Worm (Caenorhabditis elegans) whole organism, young adult: ENCODE results near the gene trx-2.

Experiments used
- B0261.1 ChIP-seq: sonication (generic microtip); optimal IDR thresholded peaks from 2 replicates; lab custom pipeline; 2016; ENCODE audit warnings: mild to moderate bottlenecking, missing genetic modification characterization, moderate library complexity, missing compliant biosample characterization
- F10E7.11 ChIP-seq: sonication (generic microtip); optimal IDR thresholded peaks from 2 replicates; lab custom pipeline; 2017; ENCODE audit warnings: mild to moderate bottlenecking, missing genetic modification characterization, moderate library complexity, missing compliant biosample characterization
- F55B11.4 ChIP-seq: sonication (generic microtip); optimal IDR thresholded peaks from 2 replicates; lab custom pipeline; 2016; ENCODE audit warnings: missing compliant biosample characterization, missing genetic modification characterization, borderline replicate concordance; ENCODE audit not compliant: insufficient read depth
- F57C9.4 ChIP-seq: sonication (generic microtip); optimal IDR thresholded peaks from 2 replicates; lab custom pipeline; 2017; ENCODE audit warnings: mild to moderate bottlenecking, missing genetic modification characterization, missing compliant biosample characterization
- K12H6.12 ChIP-seq: fragments of 200-800 bp; sonication (Bioruptor generic); optimal IDR thresholded peaks from 2 replicates; lab custom pipeline; 2018; ENCODE audit warnings: mild to moderate bottlenecking, missing genetic modification characterization, missing compliant biosample characterization
- T07F8.4 ChIP-seq: sonication (generic microtip); optimal IDR thresholded peaks from 2 replicates; lab custom pipeline; 2016; ENCODE audit warnings: mild to moderate bottlenecking, missing genetic modification characterization, moderate library complexity, missing compliant biosample characterization
- T26A5.8 ChIP-seq: sonication (generic microtip); optimal IDR thresholded peaks from 2 replicates; lab custom pipeline; 2016; ENCODE audit warnings: missing genetic modification characterization, missing compliant biosample characterization
- aptf-3 ChIP-seq: fragments of 200-800 bp; sonication (Bioruptor generic); IDR thresholded peaks from 2 replicates; pipeline ENCODE4 v1.3.6; 2022; ENCODE audit warnings: missing genetic modification characterization, missing compliant biosample characterization
- athp-1 ChIP-seq: sonication (generic microtip); optimal IDR thresholded peaks from 2 replicates; lab custom pipeline; 2017; ENCODE audit warnings: mild to moderate bottlenecking, missing genetic modification characterization, missing compliant biosample characterization
- attf-5 ChIP-seq: fragments of 200-800 bp; sonication (Bioruptor generic); optimal IDR thresholded peaks from 2 replicates; lab custom pipeline; 2018; ENCODE audit warnings: mild to moderate bottlenecking, missing genetic modification characterization, missing compliant biosample characterization
- attf-6 ChIP-seq: fragments of 200-800 bp; sonication (Bioruptor generic); IDR thresholded peaks from 2 replicates; pipeline ENCODE4 v1.3.6; 2022; ENCODE audit warnings: missing genetic modification reagents, missing genetic modification characterization, missing compliant biosample characterization
- ceh-27 ChIP-seq: fragments of 200-800 bp; sonication (Bioruptor generic); optimal IDR thresholded peaks from 2 replicates; lab custom pipeline; 2018; ENCODE audit warnings: mild to moderate bottlenecking, missing genetic modification characterization, moderate library complexity, missing compliant biosample characterization
- ceh-58 ChIP-seq: fragments of 200-800 bp; sonication (Bioruptor generic); IDR thresholded peaks from 2 replicates; pipeline ENCODE4 v1.3.6; 2022; ENCODE audit warnings: missing genetic modification characterization, missing compliant biosample characterization
- chd-7 ChIP-seq: sonication (generic microtip); optimal IDR thresholded peaks from 2 replicates; lab custom pipeline; 2016; ENCODE audit warnings: mild to moderate bottlenecking, missing genetic modification characterization, moderate library complexity, missing compliant biosample characterization
- dpl-1 ChIP-seq: fragments of 150-350 bp; optimal IDR thresholded peaks from 2 replicates; lab custom pipeline; 2014; ENCODE audit warnings: missing biosample characterization, missing genetic modification reagents, missing genetic modification characterization
- egl-18 ChIP-seq: fragments of 200-800 bp; sonication (Bioruptor generic); IDR thresholded peaks from 2 replicates; pipeline ENCODE4 v1.3.6; 2022; ENCODE audit warnings: missing genetic modification reagents, missing genetic modification characterization, missing compliant biosample characterization
- ekl-4 ChIP-seq: fragments of 200-800 bp; sonication (Bioruptor generic); IDR thresholded peaks from 2 replicates; pipeline ENCODE4 v1.3.6; 2022; ENCODE audit warnings: missing genetic modification reagents, missing genetic modification characterization, missing compliant biosample characterization
- fkh-3 ChIP-seq: sonication (generic microtip); optimal IDR thresholded peaks from 2 replicates; lab custom pipeline; 2016; ENCODE audit warnings: mild to moderate bottlenecking, missing genetic modification characterization, missing compliant biosample characterization
- hlh-26 ChIP-seq: fragments of 200-800 bp; sonication (Bioruptor generic); conservative IDR thresholded peaks from 2 replicates; pipeline ENCODE4 v1.3.6; 2022; ENCODE audit warnings: missing genetic modification reagents, missing genetic modification characterization, missing compliant biosample characterization
- lag-1 ChIP-seq: fragments of 200-800 bp; sonication (Bioruptor generic); IDR thresholded peaks from 2 replicates; pipeline ENCODE4 v1.3.6; 2022; ENCODE audit warnings: missing genetic modification reagents, missing genetic modification characterization, missing compliant biosample characterization
- let-607 ChIP-seq, 2 experiments: fragments of 200-800 bp in 1 of 2; sonication (Bioruptor generic) in 1 of 2; sonication (generic microtip) in 1 of 2; optimal IDR thresholded peaks; 2 replicates each; lab custom pipeline; 2016 to 2018; ENCODE audit warnings: mild to moderate bottlenecking in 2 of 2, missing compliant biosample characterization in 2 of 2, missing genetic modification characterization in 2 of 2, moderate library complexity in 2 of 2, missing genotype in 1 of 2
- lin-54 ChIP-seq: fragments of 200-800 bp; sonication (Bioruptor generic); optimal IDR thresholded peaks from 2 replicates; lab custom pipeline; 2018; ENCODE audit warnings: mild to moderate bottlenecking, missing genetic modification characterization, missing compliant biosample characterization
- lsl-1 ChIP-seq: fragments of 200-800 bp; sonication (Bioruptor generic); optimal IDR thresholded peaks from 2 replicates; lab custom pipeline; 2018; ENCODE audit warnings: mild to moderate bottlenecking, missing genetic modification characterization, moderate library complexity, missing compliant biosample characterization
- lsy-27 ChIP-seq: sonication (generic microtip); optimal IDR thresholded peaks from 2 replicates; lab custom pipeline; 2017; ENCODE audit warnings: missing genetic modification characterization, mild to moderate bottlenecking, missing compliant biosample characterization, antibody characterized with exemption, missing genotype, borderline replicate concordance; ENCODE audit not compliant: insufficient read depth
- madf-10 ChIP-seq: sonication (generic microtip); optimal IDR thresholded peaks from 2 replicates; lab custom pipeline; 2016; ENCODE audit warnings: mild to moderate bottlenecking, missing genetic modification characterization, missing compliant biosample characterization
- madf-6 ChIP-seq: fragments of 200-800 bp; sonication (Bioruptor generic); IDR thresholded peaks from 2 replicates; pipeline ENCODE4 v1.3.6; 2022; ENCODE audit warnings: missing genetic modification reagents, missing genetic modification characterization, missing compliant biosample characterization
- madf-8 ChIP-seq: fragments of 200-800 bp; sonication (Bioruptor generic); conservative IDR thresholded peaks from 2 replicates; pipeline ENCODE4 v1.3.6; 2022; ENCODE audit warnings: missing genetic modification reagents, missing genetic modification characterization, missing compliant biosample characterization
- nfyb-1 ChIP-seq: fragments of 200-800 bp; sonication (Bioruptor generic); IDR thresholded peaks from 2 replicates; pipeline ENCODE4 v1.3.6; 2022; ENCODE audit warnings: missing genetic modification reagents, missing genetic modification characterization, missing compliant biosample characterization
- nhr-179 ChIP-seq: sonication (generic microtip); optimal IDR thresholded peaks from 2 replicates; lab custom pipeline; 2016; ENCODE audit warnings: mild to moderate bottlenecking, missing genetic modification characterization, missing compliant biosample characterization
- nhr-27 ChIP-seq: fragments of 200-800 bp; sonication (Bioruptor generic); optimal IDR thresholded peaks from 2 replicates; lab custom pipeline; 2018; ENCODE audit warnings: mild to moderate bottlenecking, missing genetic modification characterization, moderate library complexity, missing compliant biosample characterization
- nhr-80 ChIP-seq: sonication (generic microtip); optimal IDR thresholded peaks from 2 replicates; lab custom pipeline; 2016; ENCODE audit warnings: missing genetic modification characterization, missing compliant biosample characterization
- nhr-90 ChIP-seq: sonication (generic microtip); optimal IDR thresholded peaks from 2 replicates; lab custom pipeline; 2016; ENCODE audit warnings: missing genotype, mild to moderate bottlenecking, missing genetic modification characterization, missing compliant biosample characterization
- pbrm-1 ChIP-seq: fragments of 200-800 bp; sonication (Bioruptor generic); IDR thresholded peaks from 2 replicates; pipeline ENCODE4 v1.3.6; 2022; ENCODE audit warnings: missing genetic modification reagents, missing genetic modification characterization, missing compliant biosample characterization
- rcor-1 ChIP-seq: fragments of 200-800 bp; sonication (Bioruptor generic); IDR thresholded peaks from 2 replicates; pipeline ENCODE4 v1.3.6; 2022; ENCODE audit warnings: missing genetic modification reagents, missing genetic modification characterization, missing compliant biosample characterization
- repo-1 ChIP-seq: sonication (generic microtip); optimal IDR thresholded peaks from 2 replicates; lab custom pipeline; 2017; ENCODE audit warnings: mild to moderate bottlenecking, missing genetic modification characterization, missing compliant biosample characterization
- sea-2 ChIP-seq: fragments of 200-800 bp; sonication (Bioruptor generic); IDR thresholded peaks from 2 replicates; pipeline ENCODE4 v1.3.6; 2022; ENCODE audit warnings: missing genetic modification characterization, missing compliant biosample characterization
- snpc-1.3 ChIP-seq: sonication (generic microtip); optimal IDR thresholded peaks from 2 replicates; lab custom pipeline; 2017; ENCODE audit warnings: missing genetic modification characterization, mild to moderate bottlenecking, missing compliant biosample characterization, antibody characterized with exemption, moderate library complexity, missing genotype, missing genetic modification reagents; ENCODE audit not compliant: insufficient read depth
- snpc-3.4 ChIP-seq: sonication (generic microtip); optimal IDR thresholded peaks from 2 replicates; lab custom pipeline; 2017; ENCODE audit warnings: missing genetic modification characterization, mild to moderate bottlenecking, missing compliant biosample characterization, antibody characterized with exemption, moderate library complexity, missing genotype, missing genetic modification reagents
- snpc-4 ChIP-seq, 5 experiments: fragments of 150-350 bp in 1 of 5; sonication (generic microtip) in 4 of 5; optimal IDR thresholded peaks; 2 replicates each; lab custom pipeline; 2014 to 2018; ENCODE audit warnings: missing genetic modification characterization in 5 of 5, missing biosample characterization in 3 of 5, antibody characterized with exemption in 2 of 5, mild to moderate bottlenecking in 2 of 5, missing compliant biosample characterization in 2 of 5, missing genotype in 2 of 5, moderate library complexity in 2 of 5, missing genetic modification reagents in 1 of 5
- somi-1 ChIP-seq: fragments of 200-800 bp; sonication (Bioruptor generic); optimal IDR thresholded peaks from 2 replicates; lab custom pipeline; 2018; ENCODE audit warnings: mild to moderate bottlenecking, missing genetic modification characterization, missing compliant biosample characterization
- sptf-2 ChIP-seq: fragments of 200-800 bp; sonication (Bioruptor generic); optimal IDR thresholded peaks from 2 replicates; lab custom pipeline; 2018; ENCODE audit warnings: mild to moderate bottlenecking, missing genetic modification characterization, missing compliant biosample characterization
- tbp1 ChIP-seq: fragments of 200-800 bp; sonication (Bioruptor generic); optimal IDR thresholded peaks from 2 replicates; lab custom pipeline; 2018; ENCODE audit warnings: mild to moderate bottlenecking, missing genetic modification characterization, missing compliant biosample characterization
- zfh-2 ChIP-seq: fragments of 200-800 bp; sonication (Bioruptor generic); conservative IDR thresholded peaks from 2 replicates; pipeline ENCODE4 v1.3.6; 2022; ENCODE audit warnings: missing genetic modification reagents, missing genetic modification characterization, missing compliant biosample characterization
- ztf-22 ChIP-seq: fragments of 200-800 bp; sonication (Bioruptor generic); optimal IDR thresholded peaks from 2 replicates; lab custom pipeline; 2018; ENCODE audit warnings: mild to moderate bottlenecking, missing genetic modification characterization, moderate library complexity, missing compliant biosample characterization
- ztf-26 ChIP-seq: sonication (generic microtip); optimal IDR thresholded peaks from 2 replicates; lab custom pipeline; 2017; ENCODE audit warnings: missing genetic modification characterization, missing compliant biosample characterization

Gene trx-2

ce11 chrV:10342904-10343303, 28.4 kb downstream of the trx-2 start, which contains the start of gene K07C5.3 (continued):
- TF ChIP-seq hlh-26 (GFP tag; lab: Robert Waterston, UW) (no peak), aptf-3 (GFP tag; lab: Robert Waterston, UW) (0 out of 2 replicates have a peak, but pooled peaks have one; percentile 71), chd-7 (tag; lab: Kevin White, UChicago) (peak; percentile 38), lsy-27 (tag; lab: Kevin White, UChicago) (no peak), snpc-4 (GFP tag; optimal IDR thresholded peaks at IDR 0.05; lab: Kevin White, UChicago) (no peak), snpc-4 (tag; optimal IDR thresholded peaks at IDR 0.05; lab: Kevin White, UChicago) (no peak), ceh-58 (no peak), B0261.1 (tag; lab: Kevin White, UChicago) (no peak), F55B11.4 (tag; lab: Kevin White, UChicago) (no peak), T26A5.8 (tag; lab: Kevin White, UChicago) (no peak), rcor-1 (no peak), F57C9.4 (no peak), snpc-1.3 (no peak), tbp1 (GFP tag; lab: Kevin White, UChicago) (no peak), F10E7.11 (tag; lab: Kevin White, UChicago) (peak; percentile 56), lsl-1 (GFP tag; lab: Kevin White, UChicago) (no peak), fkh-3 (tag; lab: Kevin White, UChicago) (no peak), egl-18 (GFP tag; lab: Robert Waterston, UW) (no peak), nhr-90 (tag; lab: Kevin White, UChicago) (no peak), sptf-2 (GFP tag; lab: Kevin White, UChicago) (no peak), T07F8.4 (tag; lab: Kevin White, UChicago) (no peak), dpl-1 (GFP tag; lab: Kevin White, UChicago) (no peak), lin-54 (GFP tag; lab: Kevin White, UChicago) (peak; percentile 2), zfh-2 (no peak), sea-2 (GFP tag; lab: Robert Waterston, UW) (no peak), athp-1 (tag; lab: Kevin White, UChicago) (peak; percentile 74), ztf-22 (GFP tag; lab: Kevin White, UChicago) (no peak), nhr-27 (tag; lab: Kevin White, UChicago) (no peak), ztf-26 (no peak), nhr-80 (tag; lab: Kevin White, UChicago) (no peak), nhr-179 (tag; lab: Kevin White, UChicago) (no peak), let-607 (tag; optimal IDR thresholded peaks at IDR 0.05; lab: Kevin White, UChicago) (no peak)

ce11 chrV:10350054-10350453, 35.6 kb downstream of the trx-2 start, which contains the start of gene K07C5.9:
Gene K07C5.9, minus strand, starts transcription at chrV:10350154.
- TF ChIP-seq somi-1 (no peak), athp-1 (tag; lab: Kevin White, UChicago) (no peak), snpc-3.4 (tag; lab: Kevin White, UChicago) (peak; percentile 6), madf-6 (GFP tag; lab: Robert Waterston, UW) (0 out of 2 replicates have a peak, but pooled peaks have one; percentile 43), ekl-4 (GFP tag; lab: Robert Waterston, UW) (0 out of 2 replicates have a peak, but pooled peaks have one; percentile 26)

- TF ChIP-seq nhr-80 (tag; lab: Kevin White, UChicago) (peak; percentile 16), repo-1 (no peak), madf-10 (tag; lab: Kevin White, UChicago) (peak; percentile 29), ceh-27 (peak; percentile 65), lag-1 (GFP tag; lab: Robert Waterston, UW) (no peak), nfyb-1 (GFP tag; lab: Robert Waterston, UW) (0 out of 2 replicates have a peak, but pooled peaks have one; percentile 62), attf-5 (GFP tag; lab: Kevin White, UChicago) (peak; percentile 63), pbrm-1 (GFP tag; lab: Robert Waterston, UW) (peak; percentile 39; the same call in 1 of the 2 replicates), madf-8 (GFP tag; lab: Robert Waterston, UW) (no peak), K12H6.12 (peak; percentile 24), sptf-2 (GFP tag; lab: Kevin White, UChicago) (no peak), attf-6 (GFP tag; lab: Robert Waterston, UW) (no peak)
Measured at ce11 chrV:10352928-10353427, 38.5 kb downstream of the trx-2 start, which contains the start of gene nol-56. Gene nol-56, minus strand, starts transcription at chrV:10352978.
